Worm (Caenorhabditis elegans) whole organism, young adult: Measurements from ENCODE around the gene R01H2.7.

Experiments used
- F10E7.11 ChIP-seq: sonication (generic microtip); optimal IDR thresholded peaks from 2 replicates; lab custom pipeline; 2017; ENCODE audit warnings: mild to moderate bottlenecking, missing genetic modification characterization, moderate library complexity, missing compliant biosample characterization
- F22D6.2 ChIP-seq: sonication (generic microtip); optimal IDR thresholded peaks from 2 replicates; lab custom pipeline; 2016; ENCODE audit warnings: mild to moderate bottlenecking, missing genetic modification characterization, missing compliant biosample characterization
- K12H6.12 ChIP-seq: fragments of 200-800 bp; sonication (Bioruptor generic); optimal IDR thresholded peaks from 2 replicates; lab custom pipeline; 2018; ENCODE audit warnings: mild to moderate bottlenecking, missing genetic modification characterization, missing compliant biosample characterization
- T07F8.4 ChIP-seq: sonication (generic microtip); optimal IDR thresholded peaks from 2 replicates; lab custom pipeline; 2016; ENCODE audit warnings: mild to moderate bottlenecking, missing genetic modification characterization, moderate library complexity, missing compliant biosample characterization
- T26A5.8 ChIP-seq: sonication (generic microtip); optimal IDR thresholded peaks from 2 replicates; lab custom pipeline; 2016; ENCODE audit warnings: missing genetic modification characterization, missing compliant biosample characterization
- Y53F4B.3 ChIP-seq: fragments of 200-800 bp; sonication (Bioruptor generic); IDR thresholded peaks from 2 replicates; pipeline ENCODE4 v1.3.6; 2022; ENCODE audit warnings: missing genetic modification reagents, missing genetic modification characterization, missing compliant biosample characterization
- athp-1 ChIP-seq: sonication (generic microtip); optimal IDR thresholded peaks from 2 replicates; lab custom pipeline; 2017; ENCODE audit warnings: mild to moderate bottlenecking, missing genetic modification characterization, missing compliant biosample characterization
- attf-5 ChIP-seq: fragments of 200-800 bp; sonication (Bioruptor generic); optimal IDR thresholded peaks from 2 replicates; lab custom pipeline; 2018; ENCODE audit warnings: mild to moderate bottlenecking, missing genetic modification characterization, missing compliant biosample characterization
- bed-2 ChIP-seq: fragments of 200-800 bp; sonication (Bioruptor generic); IDR thresholded peaks from 2 replicates; pipeline ENCODE4 v1.3.6; 2022; ENCODE audit warnings: missing genetic modification reagents, missing genetic modification characterization, missing compliant biosample characterization
- ccch-3 ChIP-seq: fragments of 200-800 bp; sonication (Bioruptor generic); optimal IDR thresholded peaks from 2 replicates; lab custom pipeline; 2018; ENCODE audit warnings: mild to moderate bottlenecking, missing genetic modification characterization, missing compliant biosample characterization
- ceh-27 ChIP-seq: fragments of 200-800 bp; sonication (Bioruptor generic); optimal IDR thresholded peaks from 2 replicates; lab custom pipeline; 2018; ENCODE audit warnings: mild to moderate bottlenecking, missing genetic modification characterization, moderate library complexity, missing compliant biosample characterization
- ceh-40 ChIP-seq: fragments of 200-800 bp; sonication (Bioruptor generic); IDR thresholded peaks from 2 replicates; pipeline ENCODE4 v1.3.6; 2022; ENCODE audit warnings: missing genetic modification characterization, missing compliant biosample characterization
- ceh-91 ChIP-seq: fragments of 200-800 bp; sonication (Bioruptor generic); IDR thresholded peaks from 2 replicates; pipeline ENCODE4 v1.3.6; 2022; ENCODE audit warnings: missing genetic modification reagents, missing genetic modification characterization, missing compliant biosample characterization
- chd-7 ChIP-seq: sonication (generic microtip); optimal IDR thresholded peaks from 2 replicates; lab custom pipeline; 2016; ENCODE audit warnings: mild to moderate bottlenecking, missing genetic modification characterization, moderate library complexity, missing compliant biosample characterization
- die-1 ChIP-seq: sonication (generic microtip); optimal IDR thresholded peaks from 2 replicates; lab custom pipeline; 2016; ENCODE audit warnings: missing genotype, mild to moderate bottlenecking, missing genetic modification characterization, missing compliant biosample characterization
- dpff-1 ChIP-seq: sonication (generic microtip); optimal IDR thresholded peaks from 2 replicates; lab custom pipeline; 2017; ENCODE audit warnings: mild to moderate bottlenecking, missing genetic modification characterization, missing compliant biosample characterization
- dpl-1 ChIP-seq: fragments of 150-350 bp; optimal IDR thresholded peaks from 2 replicates; lab custom pipeline; 2014; ENCODE audit warnings: missing biosample characterization, missing genetic modification reagents, missing genetic modification characterization
- efl-1 ChIP-seq: fragments of 150-350 bp; optimal IDR thresholded peaks from 2 replicates; lab custom pipeline; 2014; ENCODE audit warnings: missing biosample characterization, missing genetic modification reagents, missing genetic modification characterization
- egrh-3 ChIP-seq: fragments of 200-800 bp; sonication (Bioruptor generic); IDR thresholded peaks from 2 replicates; pipeline ENCODE4 v1.3.6; 2022; ENCODE audit warnings: missing genetic modification reagents, missing genetic modification characterization, missing compliant biosample characterization
- hlh-12 ChIP-seq: sonication (generic microtip); optimal IDR thresholded peaks from 2 replicates; lab custom pipeline; 2016; ENCODE audit warnings: missing genetic modification characterization, missing compliant biosample characterization
- hlh-26 ChIP-seq: fragments of 200-800 bp; sonication (Bioruptor generic); conservative IDR thresholded peaks from 2 replicates; pipeline ENCODE4 v1.3.6; 2022; ENCODE audit warnings: missing genetic modification reagents, missing genetic modification characterization, missing compliant biosample characterization
- hmg-20 ChIP-seq: fragments of 200-800 bp; sonication (Bioruptor generic); IDR thresholded peaks from 2 replicates; pipeline ENCODE4 v1.3.6; 2022; ENCODE audit warnings: missing genetic modification reagents, missing genetic modification characterization, missing compliant biosample characterization
- lag-1 ChIP-seq: fragments of 200-800 bp; sonication (Bioruptor generic); IDR thresholded peaks from 2 replicates; pipeline ENCODE4 v1.3.6; 2022; ENCODE audit warnings: missing genetic modification reagents, missing genetic modification characterization, missing compliant biosample characterization
- lin-26 ChIP-seq: fragments of 200-800 bp; sonication (Bioruptor generic); IDR thresholded peaks from 2 replicates; pipeline ENCODE4 v1.3.6; 2022; ENCODE audit warnings: missing genetic modification reagents, missing genetic modification characterization, missing compliant biosample characterization
- lin-35 ChIP-seq, 3 experiments: fragments of 150-350 bp in 2 of 3; sonication (generic microtip) in 1 of 3; optimal IDR thresholded peaks; 2 replicates each; lab custom pipeline; 2014 to 2018; ENCODE audit warnings: missing biosample characterization in 3 of 3, missing genetic modification characterization in 3 of 3, missing genetic modification reagents in 3 of 3
- lin-54 ChIP-seq: fragments of 200-800 bp; sonication (Bioruptor generic); optimal IDR thresholded peaks from 2 replicates; lab custom pipeline; 2018; ENCODE audit warnings: mild to moderate bottlenecking, missing genetic modification characterization, missing compliant biosample characterization
- lir-1 ChIP-seq: fragments of 200-800 bp; sonication (Bioruptor generic); conservative IDR thresholded peaks from 2 replicates; pipeline ENCODE4 v1.3.6; 2022; ENCODE audit warnings: missing genetic modification reagents, missing genetic modification characterization, missing compliant biosample characterization
- madf-6 ChIP-seq: fragments of 200-800 bp; sonication (Bioruptor generic); IDR thresholded peaks from 2 replicates; pipeline ENCODE4 v1.3.6; 2022; ENCODE audit warnings: missing genetic modification reagents, missing genetic modification characterization, missing compliant biosample characterization
- mcd-1 ChIP-seq: fragments of 200-800 bp; sonication (Bioruptor generic); IDR thresholded peaks from 2 replicates; pipeline ENCODE4 v1.3.6; 2022; ENCODE audit warnings: missing genetic modification reagents, missing genetic modification characterization, missing compliant biosample characterization
- mes-4 ChIP-seq: sonication (generic microtip); optimal IDR thresholded peaks from 2 replicates; lab custom pipeline; 2016; ENCODE audit warnings: missing genotype, missing genetic modification characterization, missing compliant biosample characterization
- mxl-1 ChIP-seq: sonication (generic microtip); optimal IDR thresholded peaks from 2 replicates; lab custom pipeline; 2016; ENCODE audit warnings: missing genetic modification characterization, missing compliant biosample characterization
- nfya-2 ChIP-seq: fragments of 200-800 bp; sonication (Bioruptor generic); IDR thresholded peaks from 2 replicates; pipeline ENCODE4 v1.3.6; 2022; ENCODE audit warnings: missing genetic modification reagents, missing genetic modification characterization, missing compliant biosample characterization
- nhr-80 ChIP-seq: sonication (generic microtip); optimal IDR thresholded peaks from 2 replicates; lab custom pipeline; 2016; ENCODE audit warnings: missing genetic modification characterization, missing compliant biosample characterization
- pha-4 ChIP-seq: fragments of 150-350 bp; sonication (generic microtip); optimal IDR thresholded peaks from 2 replicates; lab custom pipeline; 2014; ENCODE audit warnings: missing biosample characterization, missing genetic modification reagents, missing genetic modification characterization
- rec-8 ChIP-seq, 2 experiments: sonication (generic microtip); optimal IDR thresholded peaks; 2 replicates each; lab custom pipeline; 2016; ENCODE audit warnings: mild to moderate bottlenecking in 2 of 2, missing genetic modification characterization in 2 of 2, missing genetic modification reagents in 2 of 2, missing genotype in 2 of 2, missing biosample characterization in 1 of 2, missing compliant biosample characterization in 1 of 2, moderate library complexity in 1 of 2
- repo-1 ChIP-seq: sonication (generic microtip); optimal IDR thresholded peaks from 2 replicates; lab custom pipeline; 2017; ENCODE audit warnings: mild to moderate bottlenecking, missing genetic modification characterization, missing compliant biosample characterization
- sea-2 ChIP-seq: fragments of 200-800 bp; sonication (Bioruptor generic); IDR thresholded peaks from 2 replicates; pipeline ENCODE4 v1.3.6; 2022; ENCODE audit warnings: missing genetic modification characterization, missing compliant biosample characterization
- snpc-1.1 ChIP-seq: sonication (generic microtip); optimal IDR thresholded peaks from 2 replicates; lab custom pipeline; 2017; ENCODE audit warnings: missing genetic modification characterization, mild to moderate bottlenecking, missing compliant biosample characterization, antibody characterized with exemption, moderate library complexity, missing genotype, missing genetic modification reagents; ENCODE audit not compliant: insufficient read depth
- tlf-1 ChIP-seq: fragments of 200-800 bp; sonication (Bioruptor generic); optimal IDR thresholded peaks from 2 replicates; lab custom pipeline; 2018; ENCODE audit warnings: mild to moderate bottlenecking, missing genetic modification characterization, missing compliant biosample characterization
- unc-130 ChIP-seq: sonication (generic microtip); optimal IDR thresholded peaks from 2 replicates; lab custom pipeline; 2016; ENCODE audit warnings: missing genetic modification reagents, missing genetic modification characterization, missing compliant biosample characterization
- unc-62 ChIP-seq: fragments of 150-350 bp; optimal IDR thresholded peaks from 2 replicates; lab custom pipeline; 2014; ENCODE audit warnings: missing biosample characterization, missing genetic modification reagents, missing genetic modification characterization

The R01H2.7 gene

DNA sequence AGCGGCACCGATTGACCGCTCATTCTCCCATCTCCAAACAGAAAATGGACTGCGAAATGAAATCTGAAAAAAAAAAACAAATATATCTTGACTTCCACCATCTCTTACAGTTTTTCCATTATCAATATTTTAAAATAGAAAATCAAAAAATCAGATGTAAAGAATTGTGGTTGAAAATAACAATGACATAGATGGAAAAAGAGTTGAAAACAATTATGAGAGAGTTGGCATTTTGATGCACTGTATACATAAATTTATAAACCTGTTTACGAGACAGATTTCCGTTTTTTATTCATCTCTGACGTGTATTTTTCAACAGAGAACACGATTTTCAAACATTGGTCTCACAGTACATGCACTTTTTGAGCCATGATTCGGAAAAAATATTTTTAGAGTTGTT lies 35.1 kb upstream of the R01H2.7 start, which contains the start of gene ZK418.7:
Gene ZK418.7 (minus strand): TSS at position 101 of the 400 bp plus-strand sequence.
- TF ChIP-seq chd-7 (tag; lab: Kevin White, UChicago) (no peak), lir-1 (GFP tag; lab: Robert Waterston, UW) (no peak), madf-6 (GFP tag; lab: Robert Waterston, UW) (no peak), tlf-1 (GFP tag; lab: Kevin White, UChicago) (no peak), ceh-27 (no peak), repo-1 (tag; lab: Kevin White, UChicago) (no peak), lin-26 (GFP tag; lab: Robert Waterston, UW) (no peak), ceh-91 (no peak), lin-54 (GFP tag; lab: Kevin White, UChicago) (no peak), dpff-1 (tag; lab: Kevin White, UChicago) (no peak), attf-5 (GFP tag; lab: Kevin White, UChicago) (no peak), T07F8.4 (tag; lab: Kevin White, UChicago) (no peak), hlh-26 (GFP tag; lab: Robert Waterston, UW) (no peak), sea-2 (GFP tag; lab: Robert Waterston, UW) (no peak), K12H6.12 (tag; lab: Kevin White, UChicago) (no peak), die-1 (no peak), hlh-12 (no peak), unc-62 (GFP tag; lab: Kevin White, UChicago) (no peak), ceh-40 (no peak), athp-1 (tag; lab: Kevin White, UChicago) (no peak)

DNA sequence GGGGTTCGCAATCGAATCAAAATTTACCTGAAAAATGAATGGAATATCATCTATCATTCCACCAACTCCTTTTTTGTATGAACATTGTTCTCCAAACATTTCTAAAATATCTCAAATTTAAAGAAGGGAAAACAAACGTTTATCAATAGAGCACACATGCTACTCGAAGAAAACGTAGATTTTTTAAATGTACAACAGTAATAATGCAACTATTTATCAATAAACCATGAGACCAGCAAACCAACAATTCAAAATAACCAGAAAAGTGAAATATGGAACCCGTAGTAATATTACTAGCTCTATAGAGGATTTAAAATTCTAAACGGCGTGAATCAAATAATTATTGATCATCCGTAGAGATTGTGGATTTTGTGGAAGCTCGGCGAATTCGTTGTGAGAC lies 33.2 kb upstream of the R01H2.7 start, which contains the start of gene ZK418.6:
Gene ZK418.6 (minus strand): TSS at position 101 of the 400 bp plus-strand sequence.
- TF ChIP-seq mes-4 (tag; lab: Kevin White, UChicago) = no peak

DNA sequence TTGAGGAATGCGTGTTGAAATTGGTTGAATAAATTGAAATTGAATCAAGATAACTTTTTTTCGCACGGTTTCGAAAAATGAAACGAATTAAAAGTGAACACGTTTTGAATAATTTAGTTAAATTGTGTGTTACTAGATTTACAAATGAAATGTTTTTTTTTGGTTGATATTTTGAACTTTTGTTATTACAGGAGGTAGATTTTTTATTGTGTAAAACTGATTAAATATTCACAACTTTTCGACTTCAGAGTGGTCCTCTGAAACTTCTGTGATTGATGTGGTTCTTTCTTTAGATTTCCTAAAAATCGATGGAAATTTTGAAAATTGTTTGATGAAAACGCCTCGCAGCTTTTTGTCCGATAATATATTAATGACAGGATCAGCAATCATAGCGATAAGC lies 30.8 kb upstream of the R01H2.7 start, which contains the start of gene ZK418.13:
Gene ZK418.13 (minus strand): TSS at position 101 of the 400 bp plus-strand sequence.
- TF ChIP-seq F22D6.2 (no peak), nhr-80 (no peak), efl-1 (no peak), athp-1 (tag; lab: Kevin White, UChicago) (no peak)

DNA sequence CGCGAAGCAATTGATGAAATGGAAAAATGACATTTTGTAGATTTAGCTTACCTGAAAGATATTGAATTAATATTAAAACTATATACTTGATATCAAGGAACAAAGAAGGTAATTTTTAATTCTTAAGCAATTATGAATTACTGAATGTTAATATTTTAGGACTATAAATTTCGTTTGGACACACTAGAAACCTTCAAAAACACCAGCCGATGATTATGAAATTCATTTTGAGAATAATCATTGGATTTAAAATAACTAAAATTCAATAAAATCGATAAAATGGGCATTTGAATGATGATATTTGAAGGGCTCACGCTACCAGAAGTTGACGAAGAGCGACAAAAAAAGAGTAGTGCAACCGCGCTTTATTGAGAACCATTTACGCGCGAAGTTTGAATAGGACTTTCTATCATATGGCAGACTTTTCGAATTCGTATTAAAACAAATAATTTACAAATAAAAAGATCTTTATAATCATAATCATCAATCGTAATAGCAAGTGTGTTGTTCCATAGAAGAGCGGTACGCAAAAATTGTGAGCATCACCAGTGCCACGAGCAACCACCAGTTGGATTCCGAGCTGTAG lies 28.4 kb upstream of the R01H2.7 start, which contains the start of gene ZK418.5:
Gene ZK418.5 (minus strand): TSS at position 51 of the 586 bp plus-strand sequence.
- TF ChIP-seq dpl-1 (GFP tag; lab: Kevin White, UChicago) = peak; percentile 70
- no peak for TF ChIP-seq T26A5.8 (tag; lab: Kevin White, UChicago)
- no peak for TF ChIP-seq snpc-1.1
- TF ChIP-seq pha-4 (tag; lab: Kevin White, UChicago) = no peak
- TF ChIP-seq mcd-1 = peak; percentile 91
- TF ChIP-seq egrh-3 = no peak
- peak; percentile 8 to 86 (median 49) for TF ChIP-seq lin-35 (GFP tag; optimal IDR thresholded peaks at IDR 0.05; lab: Kevin White, UChicago)
- peak; percentile 15 for TF ChIP-seq attf-5 (GFP tag; lab: Kevin White, UChicago)
- TF ChIP-seq bed-2 (GFP tag; lab: Robert Waterston, UW) = no peak
- TF ChIP-seq efl-1 = peak; percentile 77
- TF ChIP-seq lin-54 (GFP tag; lab: Kevin White, UChicago) = peak; percentile 88
- TF ChIP-seq ccch-3 = no peak

DNA sequence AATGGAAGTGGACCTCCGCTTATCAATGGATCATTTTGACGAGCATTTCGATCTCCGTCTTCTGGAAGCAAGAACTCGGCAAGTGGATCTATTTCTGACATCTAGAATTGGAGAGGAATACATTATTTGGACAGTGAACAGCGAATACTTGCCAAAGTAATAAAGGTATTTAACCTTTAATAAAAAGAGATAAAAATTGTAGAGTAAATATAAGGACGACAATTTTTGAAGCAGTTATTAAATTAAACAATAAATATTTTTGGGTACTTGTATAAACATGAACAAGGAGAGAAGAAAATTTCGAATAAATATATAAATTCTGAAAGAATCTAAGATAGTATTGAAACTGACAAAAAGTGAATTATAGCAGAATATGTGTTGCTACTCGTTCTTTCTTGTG lies 26.9 kb upstream of the R01H2.7 start, which contains the start of gene lin-37:
Gene lin-37 (minus strand): TSS at position 101 of the 400 bp plus-strand sequence.
- no peak for TF ChIP-seq F10E7.11
- TF ChIP-seq Y53F4B.3 = no peak
- no peak for TF ChIP-seq nfya-2 (GFP tag; lab: Robert Waterston, UW)
- TF ChIP-seq athp-1 (tag; lab: Kevin White, UChicago) = no peak
- no peak for TF ChIP-seq lin-26 (GFP tag; lab: Robert Waterston, UW)
- no peak for TF ChIP-seq hmg-20 (GFP tag; lab: Robert Waterston, UW)
- TF ChIP-seq T26A5.8 (tag; lab: Kevin White, UChicago) = no peak
- no peak for TF ChIP-seq unc-130 (GFP tag; lab: Kevin White, UChicago)
- TF ChIP-seq rec-8 (tag; optimal IDR thresholded peaks at IDR 0.05; lab: Kevin White, UChicago) = no peak
- no peak for TF ChIP-seq lag-1 (GFP tag; lab: Robert Waterston, UW)
- no peak for TF ChIP-seq mxl-1
